Worm (Caenorhabditis elegans) whole organism, late embryonic: ENCODE results near the gene T04F3.1.

ENCODE experiments used
- ama-1 ChIP-seq: fragments of 150-350 bp; optimal IDR thresholded peaks from 2 replicates; lab custom pipeline; 2014
- hlh-8 ChIP-seq: sonication (generic microtip); optimal IDR thresholded peaks from 2 replicates; lab custom pipeline; 2016; ENCODE audit warnings: missing genotype, missing genetic modification characterization, missing compliant biosample characterization

- no peak for TF ChIP-seq hlh-8 (tag; lab: Kevin White, UChicago)
- TF ChIP-seq ama-1 (lab: Kevin White, UChicago): no peak
Observed at ce11 chrV:11725971-11726370, 13.9 kb upstream of the T04F3.1 start, which contains the start of gene daf-11.
